Worm (Caenorhabditis elegans): ENCODE data around the gene srh-181.

Gene srh-181

DNA sequence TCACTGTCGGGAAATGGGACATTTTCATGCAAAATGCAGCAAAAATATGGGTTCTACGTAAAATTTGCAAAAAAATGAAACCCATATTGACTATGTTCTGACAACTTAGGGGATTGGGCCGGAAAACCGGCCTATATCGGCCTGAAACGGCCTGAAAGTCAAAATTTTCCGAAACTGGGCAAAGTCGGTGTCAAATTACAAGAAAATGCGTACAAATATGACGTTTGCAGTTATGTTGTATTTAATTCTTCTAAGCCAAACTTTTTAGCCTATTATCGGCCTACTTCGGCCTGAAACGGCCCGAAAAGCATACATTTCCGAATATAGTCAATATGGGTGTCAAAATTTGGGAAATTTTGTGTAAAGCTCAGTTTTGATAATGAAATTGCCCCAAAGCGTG is 37.5 kb downstream of the srh-181 start:
- TF ChIP-seq pax-3 (tag; optimal IDR thresholded peaks at IDR 0.05), result no peak
- no peak for TF ChIP-seq efl-3 (GFP tag; optimal IDR thresholded peaks at IDR 0.05)
- no peak for TF ChIP-seq efl-1 (optimal IDR thresholded peaks at IDR 0.05)
- TF ChIP-seq efl-1 (GFP tag; optimal IDR thresholded peaks at IDR 0.05 in 1 of 2), result peak in 1 of 2 experiments; percentile 69
- TF ChIP-seq vab-15 (tag; optimal IDR thresholded peaks at IDR 0.05), result no peak
- no peak for TF ChIP-seq nhr-12 (tag; optimal IDR thresholded peaks at IDR 0.05)
- TF ChIP-seq nhr-28 (tag; optimal IDR thresholded peaks at IDR 0.05), result no peak
- TF ChIP-seq aha-1 (tag; optimal IDR thresholded peaks at IDR 0.05), result no peak
- TF ChIP-seq nhr-47 (tag; optimal IDR thresholded peaks at IDR 0.05), result no peak

DNA sequence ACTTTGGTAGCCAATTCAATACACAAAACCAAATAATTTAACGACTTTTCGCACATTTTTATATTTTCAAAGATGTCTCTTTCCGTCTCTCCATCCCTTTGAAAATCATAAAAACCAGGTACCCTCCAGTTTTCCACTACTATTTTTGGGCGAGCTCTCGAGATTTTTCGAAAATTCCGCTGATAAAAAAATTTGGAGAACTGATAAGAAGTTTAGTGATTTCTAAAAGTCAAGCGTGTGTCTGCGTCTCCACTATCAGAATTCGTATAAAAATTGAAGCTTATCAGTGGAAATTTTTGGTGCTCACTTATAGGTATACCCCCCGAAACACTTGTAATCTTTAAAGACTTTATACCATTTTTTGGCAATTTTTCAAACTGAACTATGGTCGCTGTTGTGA is 42.2 kb downstream of the srh-181 start, which contains the start of gene hmit-1.1:
Gene hmit-1.1, plus strand, starts transcription at position 294 of the 400 bp plus-strand sequence.
- no peak for TF ChIP-seq ceh-8 (GFP tag; optimal IDR thresholded peaks at IDR 0.05)
- no peak for TF ChIP-seq hpl-2 (GFP tag; optimal IDR thresholded peaks at IDR 0.05)
- TF ChIP-seq aly-2 (tag; optimal IDR thresholded peaks at IDR 0.05), result no peak
- peak in 1 of 2 experiments; percentile 11 for TF ChIP-seq lin-35 (GFP tag; optimal IDR thresholded peaks at IDR 0.05)
- TF ChIP-seq tlp-1 (tag; optimal IDR thresholded peaks at IDR 0.05), result peak; percentile 34
- TF ChIP-seq C04F5.9 (tag; optimal IDR thresholded peaks at IDR 0.05), result no peak
- TF ChIP-seq elt-2 (tag; optimal IDR thresholded peaks at IDR 0.05), result peak; percentile 95
- no peak for TF ChIP-seq lsy-2 (tag; optimal IDR thresholded peaks at IDR 0.05)
- TF ChIP-seq efl-1 (optimal IDR thresholded peaks at IDR 0.05), result no peak
- peak in 1 of 2 experiments; percentile 84 for TF ChIP-seq efl-1 (GFP tag; optimal IDR thresholded peaks at IDR 0.05 in 1 of 2)
- TF ChIP-seq isw-1 (GFP tag; IDR thresholded peaks at IDR 0.05), result no peak
- TF ChIP-seq pag-3 (tag; optimal IDR thresholded peaks at IDR 0.05; ENCODE audit: borderline replicate concordance, insufficient read depth), result no peak
- TF ChIP-seq C34B4.2 (tag; optimal IDR thresholded peaks at IDR 0.05), result no peak

DNA sequence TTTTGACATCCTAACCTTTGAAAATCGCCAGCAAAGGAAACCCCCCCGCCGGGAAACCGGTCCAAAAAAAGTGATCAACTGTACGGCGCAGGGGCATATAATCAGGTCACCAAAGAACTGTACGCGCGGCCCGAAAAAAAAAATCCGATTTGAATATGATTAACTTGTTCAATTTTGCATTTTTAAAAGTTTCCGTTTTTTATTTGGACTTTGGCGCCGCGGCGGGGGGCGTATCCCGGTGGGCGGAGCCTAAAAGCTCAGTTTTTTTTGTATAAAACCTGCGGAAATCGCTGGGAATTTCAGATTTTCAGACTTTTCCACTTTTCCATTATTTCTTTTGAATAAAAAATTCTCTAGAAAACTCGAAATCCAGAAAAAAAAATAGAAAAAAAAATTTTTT is 50.1 kb downstream of the srh-181 start, which contains the start of gene hmit-1.2:
Gene hmit-1.2, plus strand, starts transcription at position 301 of the 400 bp plus-strand sequence.
- TF ChIP-seq tbx-2 (tag; optimal IDR thresholded peaks at IDR 0.05) (no peak), grh-1 (GFP tag; IDR thresholded peaks at IDR 0.05) (no peak), dsc-1 (tag; optimal IDR thresholded peaks at IDR 0.05) (no peak), ama-1 (optimal IDR thresholded peaks at IDR 0.05) (no peak), sptf-1 (tag; optimal IDR thresholded peaks at IDR 0.05) (no peak), ceh-63 (GFP tag; optimal IDR thresholded peaks at IDR 0.05) (no peak), nhr-77 (tag; optimal IDR thresholded peaks at IDR 0.05) (no peak), hlh-4 (tag; optimal IDR thresholded peaks at IDR 0.05) (no peak), mep-1 (tag; optimal IDR thresholded peaks at IDR 0.05) (no peak), fos-1 (tag; optimal IDR thresholded peaks at IDR 0.05) (no peak), ceh-8 (GFP tag; optimal IDR thresholded peaks at IDR 0.05) (no peak), pax-3 (tag; optimal IDR thresholded peaks at IDR 0.05) (no peak), nhr-71 (tag; optimal IDR thresholded peaks at IDR 0.05) (no peak), xbp-1 (tag; optimal IDR thresholded peaks at IDR 0.05) (no peak), sox-4 (tag; optimal IDR thresholded peaks at IDR 0.05) (no peak), nhr-76 (tag; optimal IDR thresholded peaks at IDR 0.05) (no peak), ces-1 (GFP tag; optimal IDR thresholded peaks at IDR 0.05) (no peak)
